Fruit fly (Drosophila melanogaster) whole organism, embryonic: Measurements from ENCODE around the gene CG10809.

Source experiments
- CG10959 ChIP-seq: fragments of 200-800 bp; sonication (Bioruptor generic); IDR thresholded peaks from 2 replicates; pipeline ENCODE4 v1.3.6; 2022; ENCODE audit warnings: missing biosample characterization, missing genetic modification characterization
- CG11456 ChIP-seq: fragments of 200-800 bp; sonication (Bioruptor generic); IDR thresholded peaks from 3 replicates; pipeline ENCODE4 v1.3.6; 2022; ENCODE audit warnings: missing biosample characterization, missing genetic modification characterization
- CG1233 ChIP-seq: fragments of 200-800 bp; sonication (Bioruptor generic); optimal IDR thresholded peaks from 4 replicates; lab custom pipeline; 2018; ENCODE audit warnings: missing biosample characterization, mild to moderate bottlenecking, missing genetic modification characterization
- CG1832 ChIP-seq: fragments of 200-800 bp; sonication (Bioruptor generic); optimal IDR thresholded peaks from 2 replicates; lab custom pipeline; 2017; ENCODE audit warnings: missing biosample characterization, mild to moderate bottlenecking, missing genetic modification characterization, inconsistent platforms
- Hr39 ChIP-seq: fragments of >200 bp; optimal IDR thresholded peaks from 2 replicates; lab custom pipeline; 2017
- Med ChIP-seq: fragments of 200-800 bp; sonication (Bioruptor generic); peaks from one replicate; lab custom pipeline; 2016; ENCODE audit warnings: missing biosample characterization, missing genetic modification characterization, mild to moderate bottlenecking, inconsistent platforms, moderate library complexity
- btn ChIP-seq: fragments of 200-800 bp; sonication (Bioruptor generic); optimal IDR thresholded peaks from 2 replicates; lab custom pipeline; 2016; ENCODE audit warnings: missing biosample characterization, missing genetic modification characterization
- croc ChIP-seq: fragments of 200-800 bp; sonication (Bioruptor generic); conservative IDR thresholded peaks from 3 replicates; pipeline ENCODE4 v1.3.6; 2022; ENCODE audit warnings: missing biosample characterization, missing genetic modification characterization
- eve ChIP-seq, 2 experiments: fragments of >200 bp; optimal IDR thresholded peaks; 2 replicates each; lab custom pipeline; 2017; ENCODE audit warnings: missing biosample characterization in 2 of 2, missing genetic modification characterization in 2 of 2
- gsb ChIP-seq: fragments of 200-800 bp; sonication (Bioruptor generic); IDR thresholded peaks from 2 replicates; pipeline ENCODE4 v1.3.6; 2022; ENCODE audit warnings: missing biosample characterization, missing genetic modification characterization
- lola ChIP-seq, 3 experiments: fragments of >200 bp in 2 of 3; fragments of 200-800 bp in 1 of 3; sonication (Bioruptor generic) in 1 of 3; optimal IDR thresholded peaks; 2 replicates each; lab custom pipeline; 2017 to 2019; ENCODE audit warnings: missing biosample characterization in 3 of 3, missing genetic modification characterization in 3 of 3, mild to moderate bottlenecking in 1 of 3, moderate library complexity in 1 of 3
- phol ChIP-seq: fragments of 200-800 bp; sonication (Bioruptor generic); optimal IDR thresholded peaks from 3 replicates; lab custom pipeline; 2018; ENCODE audit warnings: missing biosample characterization, mild to moderate bottlenecking, missing genetic modification characterization, moderate library complexity
- tna ChIP-seq: fragments of 200-800 bp; sonication (Bioruptor generic); IDR thresholded peaks from 2 replicates; pipeline ENCODE4 v1.3.6; 2022; ENCODE audit warnings: missing biosample characterization, missing genetic modification characterization; ENCODE audit not compliant: partially characterized antibody

DNA sequence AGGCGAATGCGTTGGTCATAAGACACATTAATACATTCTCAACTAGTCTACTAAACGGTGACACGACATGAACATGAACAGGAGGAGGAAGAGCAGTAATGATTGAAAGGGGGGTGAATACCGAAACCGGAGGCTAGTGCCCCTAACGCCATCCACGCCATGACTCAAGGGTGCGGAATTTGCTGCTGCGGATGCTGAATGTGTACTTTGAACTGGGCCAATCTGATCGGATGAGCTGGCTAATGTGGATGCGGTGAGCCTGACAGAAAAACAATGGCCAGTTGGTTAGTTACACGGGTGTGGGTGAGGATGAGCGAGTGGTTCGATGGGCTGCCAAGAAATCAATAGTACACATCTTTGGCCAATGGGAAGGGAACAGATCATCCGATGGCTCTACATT is 4.0 kb upstream of the CG10809 start:
- no peak for TF ChIP-seq CG1233 (GFP tag; lab: Kevin White, UChicago)
- TF ChIP-seq Med (GFP tag; lab: Kevin White, UChicago) = no peak
- no peak for TF ChIP-seq CG1832 (GFP tag; lab: Kevin White, UChicago)
- no peak for TF ChIP-seq phol (tag; lab: Kevin White, UChicago)
- TF ChIP-seq CG11456 (GFP tag; lab: Robert Waterston, UW) = no peak
- no peak for TF ChIP-seq btn (GFP tag; lab: Kevin White, UChicago)
- no peak for TF ChIP-seq eve (GFP tag; optimal IDR thresholded peaks at IDR 0.05; lab: Kevin White, UChicago)
- no peak for TF ChIP-seq gsb (GFP tag; lab: Robert Waterston, UW)
- no peak for TF ChIP-seq CG10959
- TF ChIP-seq croc = no peak
- no peak for TF ChIP-seq Hr39 (lab: Kevin White, UChicago)
- TF ChIP-seq lola (GFP tag; optimal IDR thresholded peaks at IDR 0.05; lab: Kevin White, UChicago) = no peak
- TF ChIP-seq tna (GFP tag; lab: Robert Waterston, UW) = no peak
